Worm (Caenorhabditis elegans): Measurements from ENCODE around the gene F56D1.1.

ce11 chrII:5503760-5504159 is 25.3 kb downstream of the F56D1.1 start, which contains the start of gene cyp-44A1:
- TF ChIP-seq Y22D7AL.16 (tag; optimal IDR thresholded peaks at IDR 0.05), result no peak
- no peak for TF ChIP-seq nfya-1 (tag; optimal IDR thresholded peaks at IDR 0.05)
- TF ChIP-seq lin-11 (tag; optimal IDR thresholded peaks at IDR 0.05), result no peak
- TF ChIP-seq ceh-9 (tag; optimal IDR thresholded peaks at IDR 0.05), result no peak
- no peak for TF ChIP-seq nhr-11 (tag; optimal IDR thresholded peaks at IDR 0.05)
- TF ChIP-seq gmeb-2 (tag; optimal IDR thresholded peaks at IDR 0.05), result no peak
